Worm (Caenorhabditis elegans): Measurements from ENCODE around the gene F55B12.10.

DNA sequence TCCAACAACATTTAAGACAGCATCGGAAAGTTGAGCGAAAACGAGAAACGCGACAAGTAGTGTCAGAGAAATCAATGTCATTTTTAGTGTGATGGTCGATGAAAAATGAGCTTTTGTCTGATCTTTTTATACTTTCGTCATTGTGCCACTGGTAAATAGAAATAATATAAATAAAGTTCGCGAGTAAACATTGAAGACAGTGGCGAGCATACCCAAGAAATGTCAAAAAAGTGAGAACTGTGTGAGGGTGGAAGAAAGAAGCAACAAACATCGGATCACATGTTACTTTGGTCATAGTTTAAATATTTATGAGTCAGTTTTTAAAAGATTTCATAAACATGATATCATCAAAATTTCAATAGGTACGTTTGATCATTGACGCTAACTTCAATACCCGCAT, 14.8 kb downstream of the F55B12.10 start, which contains the start of gene ttr-21:
- TF ChIP-seq dao-5 (tag; optimal IDR thresholded peaks at IDR 0.05) (no peak), him-1 (tag; optimal IDR thresholded peaks at IDR 0.05) (no peak)
